Worm (Caenorhabditis elegans) whole organism, mixed stage, embryonic: ENCODE data around the gene F36H1.11.

Experiments
- M03D4.4 ChIP-seq: sonication (generic microtip); optimal IDR thresholded peaks from 2 replicates; lab custom pipeline; 2017; ENCODE audit warnings: mild to moderate bottlenecking, missing genetic modification characterization, missing compliant biosample characterization
- bed-3 ChIP-seq: fragments of 200-800 bp; sonication (Bioruptor generic); optimal IDR thresholded peaks from 3 replicates; lab custom pipeline; 2018; ENCODE audit warnings: mild to moderate bottlenecking, missing genetic modification characterization, moderate library complexity, missing compliant biosample characterization
- blmp-1 ChIP-seq: fragments of 150-350 bp; optimal IDR thresholded peaks from 2 replicates; lab custom pipeline; 2014; ENCODE audit warnings: missing biosample characterization, missing genetic modification characterization
- ceh-39 ChIP-seq: fragments of 150-350 bp; optimal IDR thresholded peaks from 2 replicates; lab custom pipeline; 2014; ENCODE audit warnings: missing biosample characterization, missing genetic modification characterization
- ceh-43 ChIP-seq: fragments of 200-800 bp; sonication (Bioruptor generic); optimal IDR thresholded peaks from 2 replicates; lab custom pipeline; 2018; ENCODE audit warnings: mild to moderate bottlenecking, missing genetic modification characterization, moderate library complexity, missing compliant biosample characterization
- ceh-83 ChIP-seq: fragments of 200-800 bp; sonication (Bioruptor generic); optimal IDR thresholded peaks from 2 replicates; lab custom pipeline; 2018; ENCODE audit warnings: mild to moderate bottlenecking, missing genetic modification characterization, missing compliant biosample characterization
- ces-1 ChIP-seq: fragments of 150-350 bp; optimal IDR thresholded peaks from 2 replicates; lab custom pipeline; 2014; ENCODE audit warnings: missing biosample characterization, missing genetic modification reagents, missing genetic modification characterization
- cnd-1 ChIP-seq: fragments of 200-800 bp; sonication (Bioruptor generic); optimal IDR thresholded peaks from 2 replicates; lab custom pipeline; 2018; ENCODE audit warnings: mild to moderate bottlenecking, missing genetic modification characterization, missing compliant biosample characterization
- drap-1 ChIP-seq: fragments of 200-800 bp; sonication (Bioruptor generic); optimal IDR thresholded peaks from 3 replicates; lab custom pipeline; 2018; ENCODE audit warnings: mild to moderate bottlenecking, missing genetic modification characterization, missing compliant biosample characterization
- elt-1 ChIP-seq: sonication (generic microtip); optimal IDR thresholded peaks from 2 replicates; lab custom pipeline; 2017; ENCODE audit warnings: missing genetic modification characterization, mild to moderate bottlenecking, missing compliant biosample characterization, antibody characterized with exemption, moderate library complexity, borderline replicate concordance; ENCODE audit not compliant: insufficient read depth
- elt-3 ChIP-seq: fragments of 150-350 bp; optimal IDR thresholded peaks from 2 replicates; lab custom pipeline; 2014; ENCODE audit warnings: missing biosample characterization, missing genetic modification characterization
- flh-1 ChIP-seq: fragments of 200-800 bp; sonication (Bioruptor generic); optimal IDR thresholded peaks from 2 replicates; lab custom pipeline; 2018; ENCODE audit warnings: mild to moderate bottlenecking, missing genetic modification characterization, moderate library complexity, missing compliant biosample characterization
- ham-2 ChIP-seq: fragments of 200-800 bp; sonication (Bioruptor generic); optimal IDR thresholded peaks from 2 replicates; lab custom pipeline; 2018; ENCODE audit warnings: mild to moderate bottlenecking, missing genetic modification characterization, missing compliant biosample characterization
- hlh-1 ChIP-seq: fragments of 150-350 bp; optimal IDR thresholded peaks from 2 replicates; lab custom pipeline; 2014; ENCODE audit warnings: missing biosample characterization, missing genetic modification reagents, missing genetic modification characterization
- lin-13 ChIP-seq: fragments of 150-350 bp; optimal IDR thresholded peaks from 2 replicates; lab custom pipeline; 2014; ENCODE audit warnings: missing biosample characterization, missing genetic modification characterization
- lin-32 ChIP-seq: fragments of 200-800 bp; sonication (Bioruptor generic); optimal IDR thresholded peaks from 2 replicates; lab custom pipeline; 2018; ENCODE audit warnings: mild to moderate bottlenecking, missing genetic modification characterization, missing compliant biosample characterization
- lsy-2 ChIP-seq: fragments of 150-350 bp; optimal IDR thresholded peaks from 2 replicates; lab custom pipeline; 2014; ENCODE audit warnings: missing biosample characterization, missing genetic modification characterization
- mab-5 ChIP-seq: fragments of 150-350 bp; optimal IDR thresholded peaks from 2 replicates; lab custom pipeline; 2014; ENCODE audit warnings: missing biosample characterization, missing genetic modification characterization
- mep-1 ChIP-seq: fragments of 150-350 bp; optimal IDR thresholded peaks from 2 replicates; lab custom pipeline; 2017; ENCODE audit warnings: missing biosample characterization, missing genetic modification reagents, missing genetic modification characterization, inconsistent platforms
- mls-2 ChIP-seq: sonication (generic microtip); optimal IDR thresholded peaks from 2 replicates; lab custom pipeline; 2016; ENCODE audit warnings: mild to moderate bottlenecking, missing genetic modification characterization, moderate library complexity, missing compliant biosample characterization
- nhr-12 ChIP-seq: fragments of 150-350 bp; optimal IDR thresholded peaks from 2 replicates; lab custom pipeline; 2014; ENCODE audit warnings: missing biosample characterization, missing genetic modification characterization
- nhr-2 ChIP-seq: fragments of 150-350 bp; optimal IDR thresholded peaks from 2 replicates; lab custom pipeline; 2014; ENCODE audit warnings: missing biosample characterization, missing genetic modification characterization
- nhr-237 ChIP-seq: fragments of 150-350 bp; optimal IDR thresholded peaks from 2 replicates; lab custom pipeline; 2014; ENCODE audit warnings: missing biosample characterization, missing genetic modification characterization
- nhr-28 ChIP-seq: fragments of 150-350 bp; optimal IDR thresholded peaks from 2 replicates; lab custom pipeline; 2014; ENCODE audit warnings: missing biosample characterization, missing genetic modification characterization
- nhr-76 ChIP-seq: sonication (generic microtip); optimal IDR thresholded peaks from 2 replicates; lab custom pipeline; 2017; ENCODE audit warnings: missing biosample characterization, missing genetic modification characterization
- pha-4 ChIP-seq: fragments of 150-350 bp; optimal IDR thresholded peaks from 2 replicates; lab custom pipeline; 2018; ENCODE audit warnings: missing biosample characterization, missing genetic modification reagents, missing genetic modification characterization
- sem-2 ChIP-seq: fragments of 200-800 bp; sonication (Bioruptor generic); optimal IDR thresholded peaks from 2 replicates; lab custom pipeline; 2018; ENCODE audit warnings: mild to moderate bottlenecking, missing genetic modification characterization, missing compliant biosample characterization
- snpc-4 ChIP-seq: fragments of 150-350 bp; optimal IDR thresholded peaks from 2 replicates; lab custom pipeline; 2014; ENCODE audit warnings: missing biosample characterization, missing genetic modification characterization
- sptf-1 ChIP-seq: sonication (generic microtip); optimal IDR thresholded peaks from 2 replicates; lab custom pipeline; 2017; ENCODE audit warnings: mild to moderate bottlenecking, missing genetic modification characterization, moderate library complexity, missing compliant biosample characterization
- tbx-8 ChIP-seq: fragments of 200-800 bp; sonication (Bioruptor generic); optimal IDR thresholded peaks from 2 replicates; lab custom pipeline; 2018; ENCODE audit warnings: mild to moderate bottlenecking, missing genetic modification characterization, moderate library complexity, missing compliant biosample characterization
- unc-120 ChIP-seq: sonication (generic microtip); optimal IDR thresholded peaks from 2 replicates; lab custom pipeline; 2017; ENCODE audit warnings: missing genetic modification characterization, missing compliant biosample characterization; ENCODE audit not compliant: poor library complexity, severe bottlenecking
- unc-39 ChIP-seq: fragments of 150-350 bp; optimal IDR thresholded peaks from 2 replicates; lab custom pipeline; 2014; ENCODE audit warnings: missing biosample characterization, missing genetic modification characterization
- unc-62 ChIP-seq: fragments of 150-350 bp; optimal IDR thresholded peaks from 2 replicates; lab custom pipeline; 2014; ENCODE audit warnings: missing biosample characterization, missing genetic modification reagents, missing genetic modification characterization
- zip-8 ChIP-seq: fragments of 150-350 bp; optimal IDR thresholded peaks from 2 replicates; lab custom pipeline; 2014; ENCODE audit warnings: missing biosample characterization, missing genetic modification characterization
- ztf-11 ChIP-seq: fragments of 150-350 bp; optimal IDR thresholded peaks from 2 replicates; lab custom pipeline; 2014; ENCODE audit warnings: missing biosample characterization, missing genetic modification characterization

The F36H1.11 gene

DNA sequence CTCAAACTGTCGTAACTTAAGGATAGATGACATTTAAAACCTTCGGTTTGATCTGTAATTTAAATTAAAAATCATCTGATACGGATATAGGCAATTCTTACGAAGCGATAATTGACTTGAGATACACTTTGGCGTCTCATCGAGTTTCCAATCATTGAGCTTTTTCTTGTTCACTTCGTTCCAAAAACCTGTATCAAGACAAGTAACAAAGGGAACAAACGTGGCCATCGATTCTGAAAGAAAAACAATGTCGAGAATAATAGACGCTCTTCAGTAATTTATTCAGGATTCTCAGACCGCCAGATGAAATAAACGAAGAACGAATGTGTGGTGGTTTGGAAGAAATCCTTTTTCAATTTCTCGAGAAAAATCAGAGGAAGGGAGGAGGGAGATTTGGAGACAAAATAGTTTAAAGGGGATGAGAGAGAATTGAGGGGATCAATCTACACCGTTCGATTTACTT is 31.9 kb downstream of the F36H1.11 start, which contains the start of gene atg-7:
Gene atg-7, minus strand, starts transcription at position 233 of the 463 bp plus-strand sequence.
- TF ChIP-seq blmp-1 (tag; lab: Kevin White, UChicago) (no peak), ces-1 (GFP tag; lab: Kevin White, UChicago) (peak; percentile 14)

DNA sequence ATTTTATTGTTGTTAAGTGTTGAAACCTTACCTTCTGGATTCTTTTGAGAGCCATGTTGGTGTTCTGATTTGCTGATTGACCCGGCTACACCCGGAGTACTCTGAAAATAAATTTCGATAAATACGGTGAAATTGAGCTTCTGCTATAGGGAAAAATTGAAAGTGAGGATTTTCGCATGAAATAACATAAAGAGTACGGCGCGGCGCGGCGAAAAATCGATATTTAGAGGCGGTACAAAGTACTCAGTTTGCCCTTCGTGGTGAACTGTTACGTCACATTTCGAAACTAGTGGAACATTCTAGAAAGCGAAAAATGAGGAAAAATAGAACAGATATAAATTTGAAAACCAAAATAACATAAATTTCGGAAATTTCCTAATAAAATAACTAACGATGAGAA is 33.2 kb downstream of the F36H1.11 start, which contains the start of gene let-70:
Gene let-70, minus strand, starts transcription at position 101 of the 400 bp plus-strand sequence.
- no peak for TF ChIP-seq ham-2 (GFP tag; lab: Kevin White, UChicago)
- TF ChIP-seq pha-4 (tag; lab: Kevin White, UChicago): no peak
- TF ChIP-seq unc-120 (tag; lab: Kevin White, UChicago): no peak
- peak; percentile 14 for TF ChIP-seq zip-8 (tag; lab: Kevin White, UChicago)
- TF ChIP-seq hlh-1 (tag; lab: Kevin White, UChicago): no peak
- TF ChIP-seq mls-2 (tag; lab: Kevin White, UChicago): no peak

DNA sequence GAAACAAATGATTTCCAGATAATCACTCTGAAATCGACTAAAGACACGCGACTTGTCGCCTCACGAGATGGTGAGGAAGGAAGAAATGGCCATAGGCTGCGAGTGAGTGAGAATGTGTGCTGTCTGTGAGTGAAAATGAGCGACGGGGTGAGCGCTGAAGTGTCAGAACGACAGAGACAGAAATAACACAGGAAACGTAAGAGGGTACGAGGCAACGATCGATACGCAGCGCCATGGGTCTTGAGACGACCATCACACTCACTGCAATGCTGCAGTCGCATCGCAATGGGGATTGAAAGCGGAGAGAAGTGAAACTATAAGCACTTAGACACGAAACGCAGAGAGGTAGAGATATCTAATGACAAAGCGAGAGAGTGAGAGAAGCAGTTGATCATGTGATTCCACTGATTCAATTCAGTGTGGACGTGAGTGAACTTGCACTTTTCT is 33.8 kb downstream of the F36H1.11 start:
- TF ChIP-seq nhr-2 (no peak), sptf-1 (tag; lab: Kevin White, UChicago) (peak; percentile 56), mab-5 (tag; lab: Kevin White, UChicago) (no peak), mls-2 (tag; lab: Kevin White, UChicago) (peak; percentile 60), drap-1 (GFP tag; lab: Kevin White, UChicago) (peak; percentile 72), ztf-11 (tag; lab: Kevin White, UChicago) (peak; percentile 69), M03D4.4 (tag; lab: Kevin White, UChicago) (peak; percentile 32), tbx-8 (GFP tag; lab: Kevin White, UChicago) (no peak), ham-2 (GFP tag; lab: Kevin White, UChicago) (peak; percentile 85), elt-1 (tag; lab: Kevin White, UChicago) (no peak), ceh-39 (tag; lab: Kevin White, UChicago) (no peak), nhr-76 (tag; lab: Kevin White, UChicago) (no peak), elt-3 (peak; percentile 13), flh-1 (GFP tag; lab: Kevin White, UChicago) (no peak), hlh-1 (tag; lab: Kevin White, UChicago) (peak; percentile 46), ceh-83 (GFP tag; lab: Kevin White, UChicago) (no peak), sem-2 (no peak), unc-39 (tag; lab: Kevin White, UChicago) (no peak), blmp-1 (tag; lab: Kevin White, UChicago) (peak; percentile 54), snpc-4 (tag; lab: Kevin White, UChicago) (no peak), unc-62 (GFP tag; lab: Kevin White, UChicago) (peak; percentile 90), ces-1 (GFP tag; lab: Kevin White, UChicago) (peak; percentile 95), nhr-237 (tag; lab: Kevin White, UChicago) (peak; percentile 88), nhr-28 (tag; lab: Kevin White, UChicago) (no peak), nhr-12 (no peak), zip-8 (tag; lab: Kevin White, UChicago) (no peak), lsy-2 (tag; lab: Kevin White, UChicago) (peak; percentile 81), mep-1 (tag; lab: Kevin White, UChicago) (peak; percentile 82), lin-32 (no peak), pha-4 (tag; lab: Kevin White, UChicago) (peak; percentile 83), ceh-43 (GFP tag; lab: Kevin White, UChicago) (no peak), unc-120 (tag; lab: Kevin White, UChicago) (peak; percentile 67), cnd-1 (tag; lab: Kevin White, UChicago) (peak; percentile 5), lin-13 (tag; lab: Kevin White, UChicago) (peak; percentile 37), bed-3 (GFP tag; lab: Kevin White, UChicago) (no peak)
- TF ChIP-seq, all 35 proteins: peak for 18
